Fruit fly (Drosophila melanogaster) whole organism, prepupa: ENCODE data around the gene Srrm1.

Experiments
- CG10631 ChIP-seq: fragments of 200-800 bp; sonication (Bioruptor generic); optimal IDR thresholded peaks from 2 replicates; lab custom pipeline; 2016; ENCODE audit warnings: missing biosample characterization, missing genetic modification characterization
- CG16779 ChIP-seq: fragments of 200-800 bp; sonication (Bioruptor generic); optimal IDR thresholded peaks from 3 replicates; lab custom pipeline; 2017; ENCODE audit warnings: missing biosample characterization, mild to moderate bottlenecking, missing genetic modification characterization
- CG7368 ChIP-seq: fragments of 200-800 bp; sonication (Bioruptor generic); optimal IDR thresholded peaks from 3 replicates; lab custom pipeline; 2016; ENCODE audit warnings: missing biosample characterization, missing genetic modification characterization
- CG8632 ChIP-seq: fragments of 200-800 bp; sonication (Bioruptor generic); optimal IDR thresholded peaks from 3 replicates; lab custom pipeline; 2016; ENCODE audit warnings: missing biosample characterization, missing genetic modification characterization
- Eip75B ChIP-seq: fragments of 200-800 bp; sonication (Bioruptor generic); optimal IDR thresholded peaks from 3 replicates; lab custom pipeline; 2016; ENCODE audit warnings: missing biosample characterization, missing genetic modification characterization
- Ets21C ChIP-seq: fragments of 200-800 bp; sonication (Bioruptor generic); optimal IDR thresholded peaks from 3 replicates; lab custom pipeline; 2016; ENCODE audit warnings: missing biosample characterization, missing genetic modification characterization
- Hr4 ChIP-seq: fragments of 200-800 bp; sonication (Bioruptor generic); optimal IDR thresholded peaks from 3 replicates; lab custom pipeline; 2016; ENCODE audit warnings: missing biosample characterization, missing genetic modification characterization
- Lpt ChIP-seq: fragments of 200-800 bp; sonication (Bioruptor generic); optimal IDR thresholded peaks from 3 replicates; lab custom pipeline; 2016; ENCODE audit warnings: missing biosample characterization, missing genetic modification characterization
- acj6 ChIP-seq: fragments of 200-800 bp; sonication (Bioruptor generic); optimal IDR thresholded peaks from 3 replicates; lab custom pipeline; 2016; ENCODE audit warnings: missing biosample characterization, missing genetic modification characterization
- cyc ChIP-seq: fragments of 200-800 bp; sonication (Bioruptor generic); optimal IDR thresholded peaks from 3 replicates; lab custom pipeline; 2016; ENCODE audit warnings: missing biosample characterization, missing genetic modification characterization
- dac ChIP-seq: fragments of 200-800 bp; sonication (Bioruptor generic); optimal IDR thresholded peaks from 2 replicates; lab custom pipeline; 2017; ENCODE audit warnings: missing biosample characterization, mild to moderate bottlenecking, missing genetic modification characterization
- spab ChIP-seq: fragments of 200-800 bp; sonication (Bioruptor generic); optimal IDR thresholded peaks from 2 replicates; lab custom pipeline; 2017; ENCODE audit warnings: missing biosample characterization, mild to moderate bottlenecking, missing genetic modification characterization, missing genetic modification reagents

DNA sequence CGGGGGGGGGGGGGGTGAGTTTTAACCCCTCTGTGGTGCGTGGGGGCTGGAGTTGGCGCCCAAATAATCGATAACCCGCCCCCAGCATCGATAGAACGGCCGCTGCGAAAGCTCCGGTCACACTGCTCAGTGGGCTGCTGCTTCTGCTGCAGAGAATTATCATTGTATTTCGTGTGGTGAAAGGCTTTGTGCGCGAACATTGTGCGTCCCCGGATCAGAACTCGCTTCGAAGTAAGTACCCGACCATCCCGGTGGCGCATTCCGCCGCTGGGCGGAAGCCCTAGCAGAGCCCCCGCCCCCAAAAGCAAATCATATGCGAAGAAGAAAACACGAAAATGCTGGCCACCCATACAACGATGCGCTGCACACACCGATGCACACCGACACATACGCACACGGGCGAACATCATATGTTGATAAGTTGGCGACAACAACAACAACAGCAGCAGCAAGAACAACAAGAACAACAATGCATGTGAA lies 7.8 kb downstream of the Srrm1 start, which contains the start of gene Syx13:
- TF ChIP-seq dac (GFP tag; lab: Kevin White, UChicago) (no peak), cyc (GFP tag; lab: Kevin White, UChicago) (no peak), CG16779 (tag; lab: Kevin White, UChicago) (no peak), Eip75B (GFP tag; lab: Kevin White, UChicago) (no peak), acj6 (GFP tag; lab: Kevin White, UChicago) (no peak), CG8632 (no peak), spab (GFP tag; lab: Kevin White, UChicago) (no peak), Lpt (GFP tag; lab: Kevin White, UChicago) (no peak), Ets21C (no peak), CG10631 (GFP tag; lab: Kevin White, UChicago) (no peak), CG7368 (GFP tag; lab: Kevin White, UChicago) (no peak), Hr4 (no peak)
